Fruit fly (Drosophila melanogaster): ENCODE results near the gene CG5556.

Gene CG5556

dm6 chr2L:1315283-1315682, 37.4 kb downstream of the CG5556 start:
- no peak for TF ChIP-seq CG13204 (GFP tag; optimal IDR thresholded peaks at IDR 0.05)
- peak; percentile 15 for TF ChIP-seq CG8159 (tag; optimal IDR thresholded peaks at IDR 0.05)
- peak; percentile 54; the same call in 1 of the 2 replicates for TF ChIP-seq Ets98B (GFP tag; IDR thresholded peaks at IDR 0.05)
- peak; percentile 72; the same call in 2 of the 3 replicates for TF ChIP-seq fd96Ca (GFP tag; IDR thresholded peaks at IDR 0.05)
- TF ChIP-seq CG14655 (GFP tag; optimal IDR thresholded peaks at IDR 0.05) = peak; percentile 23
- TF ChIP-seq CG4496 (GFP tag; IDR thresholded peaks at IDR 0.05) = peak; percentile 70
- peak; percentile 19; the same call in 1 of the 2 replicates for TF ChIP-seq CG32121 (GFP tag; IDR thresholded peaks at IDR 0.05)
- TF ChIP-seq CG8301 (tag; optimal IDR thresholded peaks at IDR 0.05) = no peak

dm6 chr2L:1312321-1312720, 40.3 kb downstream of the CG5556 start:
- TF ChIP-seq CG8159 (tag; optimal IDR thresholded peaks at IDR 0.05) = peak; percentile 62
- no peak for TF ChIP-seq rn (GFP tag; IDR thresholded peaks at IDR 0.05)
- TF ChIP-seq CG4496 (GFP tag; IDR thresholded peaks at IDR 0.05) = peak; percentile 60; the same call in 1 of the 3 replicates
- TF ChIP-seq CG14655 (GFP tag; optimal IDR thresholded peaks at IDR 0.05) = peak; percentile 29
- TF ChIP-seq D1 (tag; optimal IDR thresholded peaks at IDR 0.05) = no peak
- TF ChIP-seq CG9948 (tag; optimal IDR thresholded peaks at IDR 0.05) = peak; percentile 37
- TF ChIP-seq Pif1A (GFP tag; optimal IDR thresholded peaks at IDR 0.05) = peak; percentile 27
- TF ChIP-seq Ets98B (GFP tag; IDR thresholded peaks at IDR 0.05) = peak; percentile 23; the same call in 1 of the 2 replicates
- TF ChIP-seq EcR (GFP tag; optimal IDR thresholded peaks at IDR 0.05) = no peak
- TF ChIP-seq Snoo (tag; optimal IDR thresholded peaks at IDR 0.05) = peak; percentile 32
- TF ChIP-seq CG34367 (tag; optimal IDR thresholded peaks at IDR 0.05) = peak; percentile 37
- peak; percentile 61 for TF ChIP-seq CG15710 (tag; optimal IDR thresholded peaks at IDR 0.05)
- TF ChIP-seq CG10348 (GFP tag; IDR thresholded peaks at IDR 0.05) = no peak
- peak; percentile 3 for TF ChIP-seq Pif1B (GFP tag; optimal IDR thresholded peaks at IDR 0.05)
- TF ChIP-seq CG8301 (tag; optimal IDR thresholded peaks at IDR 0.05) = peak; percentile 34
- TF ChIP-seq CG13204 (GFP tag; optimal IDR thresholded peaks at IDR 0.05) = no peak
- peak; percentile 34 for TF ChIP-seq CG17806 (tag; optimal IDR thresholded peaks at IDR 0.05)
- no peak; the same call in 2 of the 3 replicates for TF ChIP-seq fd96Ca (GFP tag; IDR thresholded peaks at IDR 0.05)
- no peak for TF ChIP-seq CG32121 (GFP tag; IDR thresholded peaks at IDR 0.05)
- TF ChIP-seq CG12605 (GFP tag; IDR thresholded peaks at IDR 0.05) = no peak
- TF ChIP-seq gl (tag; optimal IDR thresholded peaks at IDR 0.05) = no peak

Measured in whole organism, pupa.